Worm (Caenorhabditis elegans): ENCODE measurements around the gene F55D10.4.

The F55D10.4 gene

DNA sequence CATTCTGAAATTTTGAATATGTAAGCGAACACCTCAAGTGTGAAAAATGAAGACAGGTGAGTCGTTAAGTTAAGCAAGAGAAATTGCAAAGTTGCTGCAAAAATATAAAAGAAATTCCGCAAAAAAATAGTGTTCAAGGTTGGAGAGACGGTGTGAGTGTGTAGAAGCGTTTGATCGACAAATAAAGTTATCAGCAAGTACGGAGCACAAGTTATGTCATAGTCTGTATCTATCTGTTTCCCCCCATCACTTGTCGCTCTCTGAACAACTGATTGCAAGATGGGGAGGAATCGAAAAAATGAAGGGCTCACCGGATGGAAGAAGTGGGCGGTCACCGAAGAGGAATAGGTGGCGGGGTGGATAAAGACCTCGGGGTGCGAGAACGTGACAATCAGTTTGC lies 28.6 kb upstream of the F55D10.4 start, which contains the start of gene lon-2:
Gene lon-2 (minus strand): TSS at position 4 of the 400 bp plus-strand sequence.
- TF ChIP-seq M03D4.4 (tag; optimal IDR thresholded peaks at IDR 0.05): no peak
- TF ChIP-seq lin-32 (GFP tag; optimal IDR thresholded peaks at IDR 0.05): no peak
- no peak for TF ChIP-seq ces-1 (GFP tag; optimal IDR thresholded peaks at IDR 0.05)
- TF ChIP-seq bed-3 (GFP tag; optimal IDR thresholded peaks at IDR 0.05): no peak
- no peak for TF ChIP-seq elt-3 (tag; optimal IDR thresholded peaks at IDR 0.05)
- no peak for TF ChIP-seq elt-1 (tag; optimal IDR thresholded peaks at IDR 0.05; ENCODE audit: borderline replicate concordance, insufficient read depth)
- no peak for TF ChIP-seq ham-2 (GFP tag; optimal IDR thresholded peaks at IDR 0.05)
- no peak for TF ChIP-seq ceh-83 (GFP tag; optimal IDR thresholded peaks at IDR 0.05)
- TF ChIP-seq ceh-39 (tag; optimal IDR thresholded peaks at IDR 0.05): no peak
- TF ChIP-seq flh-1 (GFP tag; optimal IDR thresholded peaks at IDR 0.05): no peak
- no peak for TF ChIP-seq nhr-237 (tag; optimal IDR thresholded peaks at IDR 0.05)
- TF ChIP-seq mab-5 (tag; optimal IDR thresholded peaks at IDR 0.05): no peak
- no peak for TF ChIP-seq mls-2 (tag; optimal IDR thresholded peaks at IDR 0.05)
- no peak for TF ChIP-seq sptf-1 (tag; optimal IDR thresholded peaks at IDR 0.05)

- no peak for TF ChIP-seq unc-62 (GFP tag; optimal IDR thresholded peaks at IDR 0.05)
- TF ChIP-seq sptf-1 (tag; optimal IDR thresholded peaks at IDR 0.05): no peak
- TF ChIP-seq nhr-28 (tag; optimal IDR thresholded peaks at IDR 0.05): no peak
- TF ChIP-seq mep-1 (tag; optimal IDR thresholded peaks at IDR 0.05): no peak
- TF ChIP-seq mab-5 (tag; optimal IDR thresholded peaks at IDR 0.05): no peak
- TF ChIP-seq nhr-2 (tag; optimal IDR thresholded peaks at IDR 0.05): no peak
- no peak for TF ChIP-seq elt-3 (tag; optimal IDR thresholded peaks at IDR 0.05)
- TF ChIP-seq flh-1 (GFP tag; optimal IDR thresholded peaks at IDR 0.05): no peak
- no peak for TF ChIP-seq drap-1 (GFP tag; optimal IDR thresholded peaks at IDR 0.05)
- TF ChIP-seq ceh-83 (GFP tag; optimal IDR thresholded peaks at IDR 0.05): no peak
- TF ChIP-seq M03D4.4 (tag; optimal IDR thresholded peaks at IDR 0.05): no peak
- no peak for TF ChIP-seq ces-1 (GFP tag; optimal IDR thresholded peaks at IDR 0.05)
- TF ChIP-seq tbx-8 (GFP tag; optimal IDR thresholded peaks at IDR 0.05): no peak
- TF ChIP-seq ceh-39 (tag; optimal IDR thresholded peaks at IDR 0.05): no peak
- TF ChIP-seq bed-3 (GFP tag; optimal IDR thresholded peaks at IDR 0.05): no peak
- no peak for TF ChIP-seq unc-39 (tag; optimal IDR thresholded peaks at IDR 0.05)
- TF ChIP-seq nhr-12 (tag; optimal IDR thresholded peaks at IDR 0.05): no peak
Observed at ce11 chrX:4744037-4744436, 23.6 kb upstream of the F55D10.4 start.

DNA sequence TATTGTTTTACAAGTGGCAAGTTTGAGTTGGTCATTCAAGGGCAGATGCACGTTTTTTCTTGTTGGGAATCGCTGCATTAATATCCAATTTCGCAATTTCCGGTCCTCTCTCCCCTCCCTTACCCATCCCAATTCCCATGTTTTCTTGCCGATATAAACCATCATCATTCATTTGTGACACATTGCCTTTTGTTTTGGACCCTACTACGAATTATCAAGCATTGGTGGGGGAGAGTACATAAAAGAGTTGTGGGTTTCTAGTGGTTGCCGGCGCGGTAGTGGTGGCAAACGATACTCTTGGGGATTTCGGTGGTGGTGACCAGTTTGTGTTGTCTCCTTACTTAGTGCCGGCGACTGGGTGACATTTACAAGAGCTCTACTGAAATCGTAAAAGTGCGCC lies 21.8 kb upstream of the F55D10.4 start:
- TF ChIP-seq sptf-1 (tag; optimal IDR thresholded peaks at IDR 0.05) (no peak), sem-2 (GFP tag; optimal IDR thresholded peaks at IDR 0.05) (no peak), snpc-4 (tag; optimal IDR thresholded peaks at IDR 0.05) (no peak), cnd-1 (tag; optimal IDR thresholded peaks at IDR 0.05) (peak; percentile 26), pha-4 (tag; optimal IDR thresholded peaks at IDR 0.05) (no peak)

DNA sequence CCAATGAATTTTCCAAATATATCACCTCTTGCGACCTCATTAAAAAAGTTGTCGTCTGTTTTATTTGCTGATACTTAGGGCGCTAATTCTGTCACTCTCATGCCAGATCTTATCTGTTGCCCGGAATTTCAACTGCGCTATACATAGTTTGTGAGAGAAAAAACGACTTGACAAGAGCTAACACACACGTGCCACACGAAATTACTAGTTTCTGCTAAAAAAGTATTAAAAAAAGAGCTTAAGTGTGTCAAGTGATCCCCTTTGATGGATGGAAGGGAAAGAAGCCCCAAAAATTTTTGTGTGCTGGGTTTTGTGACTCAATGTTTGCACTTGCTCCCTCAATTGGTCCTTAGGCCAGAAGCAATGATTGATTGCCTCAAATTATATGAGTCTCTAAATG lies 20.2 kb upstream of the F55D10.4 start:
- no peak for TF ChIP-seq blmp-1 (tag; optimal IDR thresholded peaks at IDR 0.05)
- no peak for TF ChIP-seq mep-1 (tag; optimal IDR thresholded peaks at IDR 0.05)
- TF ChIP-seq unc-39 (tag; optimal IDR thresholded peaks at IDR 0.05): no peak
- TF ChIP-seq snpc-4 (tag; optimal IDR thresholded peaks at IDR 0.05): no peak
- TF ChIP-seq ztf-11 (tag; optimal IDR thresholded peaks at IDR 0.05): no peak
- TF ChIP-seq unc-120 (tag; optimal IDR thresholded peaks at IDR 0.05; ENCODE audit: poor library complexity, severe bottlenecking): no peak
- no peak for TF ChIP-seq ham-2 (GFP tag; optimal IDR thresholded peaks at IDR 0.05)

DNA sequence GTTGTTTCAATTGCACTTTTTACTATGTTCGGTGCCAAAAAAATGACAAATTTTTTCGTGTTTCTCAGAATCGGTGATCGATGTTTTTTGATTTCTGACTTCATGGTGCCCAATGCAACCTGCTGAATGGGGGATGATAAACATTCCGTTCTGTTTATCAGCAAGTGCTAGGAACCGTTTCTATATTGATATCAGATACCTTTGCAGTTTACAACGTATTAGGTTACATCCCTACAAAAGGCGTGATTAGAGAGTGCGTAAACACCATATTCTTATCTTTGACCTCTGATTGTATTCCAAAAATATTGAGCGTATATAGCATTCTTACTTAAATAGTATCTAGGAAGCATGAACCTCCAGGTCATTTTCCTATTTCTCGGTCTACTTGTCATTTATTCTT lies 12.3 kb upstream of the F55D10.4 start, which contains the start of gene aman-1:
Gene aman-1 (plus strand): TSS at position 344 of the 400 bp plus-strand sequence.
- TF ChIP-seq nhr-12 (tag; optimal IDR thresholded peaks at IDR 0.05) (no peak), lin-32 (GFP tag; optimal IDR thresholded peaks at IDR 0.05) (no peak), drap-1 (GFP tag; optimal IDR thresholded peaks at IDR 0.05) (no peak), mab-5 (tag; optimal IDR thresholded peaks at IDR 0.05) (no peak), nhr-237 (tag; optimal IDR thresholded peaks at IDR 0.05) (no peak), mls-2 (tag; optimal IDR thresholded peaks at IDR 0.05) (no peak), snpc-4 (tag; optimal IDR thresholded peaks at IDR 0.05) (no peak), hlh-1 (tag; optimal IDR thresholded peaks at IDR 0.05) (no peak), nhr-2 (tag; optimal IDR thresholded peaks at IDR 0.05) (no peak), ceh-83 (GFP tag; optimal IDR thresholded peaks at IDR 0.05) (no peak), ces-1 (GFP tag; optimal IDR thresholded peaks at IDR 0.05) (no peak), flh-1 (GFP tag; optimal IDR thresholded peaks at IDR 0.05) (no peak)

All from whole organism, mixed stage, embryonic.